Worm (Caenorhabditis elegans): ENCODE data around the gene F14H8.4.

F14H8.4 gene

ce11 chrV:15023544-15023943 is at the start of gene F14H8.4:
TSS of gene F14H8.4 (plus strand) at chrV:15023844.
- TF ChIP-seq snpc-4 (tag; optimal IDR thresholded peaks at IDR 0.05), result no peak
- no peak for TF ChIP-seq ztf-11 (tag; optimal IDR thresholded peaks at IDR 0.05)
- TF ChIP-seq nhr-23 (tag; optimal IDR thresholded peaks at IDR 0.05), result no peak
- TF ChIP-seq unc-39 (tag; optimal IDR thresholded peaks at IDR 0.05), result no peak
- TF ChIP-seq mdl-1 (tag; optimal IDR thresholded peaks at IDR 0.05), result no peak
- no peak for TF ChIP-seq C34F6.9 (tag; optimal IDR thresholded peaks at IDR 0.05)
- TF ChIP-seq ztf-4 (tag; optimal IDR thresholded peaks at IDR 0.05), result no peak
- TF ChIP-seq crh-2 (tag; optimal IDR thresholded peaks at IDR 0.05), result no peak
- TF ChIP-seq lin-11 (tag; optimal IDR thresholded peaks at IDR 0.05), result no peak
- TF ChIP-seq egl-27 (tag; optimal IDR thresholded peaks at IDR 0.05), result no peak
- no peak for TF ChIP-seq ceh-16 (tag; optimal IDR thresholded peaks at IDR 0.05)

DNA sequence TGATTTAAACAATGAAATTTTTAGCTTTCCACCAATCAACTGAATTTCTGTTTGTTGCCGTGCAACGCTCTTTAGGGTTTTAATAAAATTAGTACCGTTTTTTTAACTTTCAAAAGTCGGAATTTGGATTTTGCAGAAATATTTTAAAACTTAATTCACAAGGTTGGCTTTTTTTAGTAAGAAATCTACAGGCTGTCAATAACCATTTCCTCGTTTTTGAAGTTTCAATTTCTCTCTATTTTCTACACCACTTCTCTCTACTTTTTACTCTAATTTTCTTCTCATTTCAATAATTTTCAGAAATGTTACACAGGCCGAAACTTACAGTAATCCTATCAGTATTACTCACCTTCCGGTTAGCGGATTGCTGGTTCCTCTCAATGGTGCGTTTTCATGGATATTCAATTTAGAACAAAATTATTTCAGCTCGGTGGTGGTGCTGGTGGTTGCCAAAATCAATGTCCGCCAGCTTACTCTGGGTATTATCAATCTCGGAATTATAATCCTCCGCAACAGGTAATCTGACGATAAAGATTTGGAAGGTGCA is 45.4 kb upstream of the F14H8.4 start, which contains the start of the genes grd-12 and F02D8.1:
Gene grd-12, plus strand, starts transcription at position 301 of the 547 bp plus-strand sequence.
Gene F02D8.1, minus strand, starts transcription at position 497 of the 547 bp plus-strand sequence.
- TF ChIP-seq snpc-4 (tag; optimal IDR thresholded peaks at IDR 0.05) (no peak), Y55F3AM.14 (GFP tag; optimal IDR thresholded peaks at IDR 0.05) (no peak), ama-1 (optimal IDR thresholded peaks at IDR 0.05) (no peak), sem-4 (tag; optimal IDR thresholded peaks at IDR 0.05) (no peak)

DNA sequence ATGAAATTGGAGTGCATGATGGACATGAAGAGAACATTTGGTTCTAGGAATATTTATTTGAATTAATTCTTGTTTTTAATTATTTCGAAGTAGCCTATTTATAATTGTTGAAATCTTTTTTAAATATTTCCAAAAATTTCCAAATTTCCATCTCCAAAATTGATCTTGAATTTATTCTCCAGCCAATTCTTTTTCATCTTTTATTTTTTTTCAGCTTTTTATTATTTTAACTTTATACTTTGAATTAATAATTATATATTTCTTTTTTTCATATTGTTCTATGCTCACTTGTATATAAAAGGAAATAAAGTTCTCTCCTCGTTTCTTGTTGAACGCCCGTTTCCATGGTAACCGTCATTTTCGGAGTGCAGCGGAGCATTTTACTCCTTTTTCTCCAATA is 43.7 kb upstream of the F14H8.4 start, which contains the start of gene xbx-1:
Gene xbx-1, plus strand, starts transcription at position 301 of the 400 bp plus-strand sequence.
- no peak for TF ChIP-seq nhr-10 (tag; optimal IDR thresholded peaks at IDR 0.05)
- TF ChIP-seq lin-39 (tag; optimal IDR thresholded peaks at IDR 0.05), result no peak
- TF ChIP-seq ztf-11 (tag; optimal IDR thresholded peaks at IDR 0.05), result no peak
- TF ChIP-seq ztf-1 (GFP tag; conservative IDR thresholded peaks at IDR 0.05), result no peak
- TF ChIP-seq nhr-129 (tag; optimal IDR thresholded peaks at IDR 0.05), result no peak
- no peak for TF ChIP-seq ZK546.5 (tag; optimal IDR thresholded peaks at IDR 0.05)
- TF ChIP-seq snpc-4 (tag; optimal IDR thresholded peaks at IDR 0.05), result no peak
- no peak for TF ChIP-seq crh-2 (tag; optimal IDR thresholded peaks at IDR 0.05)
- no peak for TF ChIP-seq R02D3.7 (tag; optimal IDR thresholded peaks at IDR 0.05)
- no peak for TF ChIP-seq aly-2 (tag; optimal IDR thresholded peaks at IDR 0.05)
- no peak for TF ChIP-seq mbf-1 (tag; optimal IDR thresholded peaks at IDR 0.05)
- TF ChIP-seq nhr-6 (tag; optimal IDR thresholded peaks at IDR 0.05), result no peak
- no peak for TF ChIP-seq skn-1 (tag; optimal IDR thresholded peaks at IDR 0.05)
- no peak for TF ChIP-seq gmeb-1 (tag; optimal IDR thresholded peaks at IDR 0.05)
- no peak for TF ChIP-seq sem-4 (tag; optimal IDR thresholded peaks at IDR 0.05)
- TF ChIP-seq F13H6.1 (tag; optimal IDR thresholded peaks at IDR 0.05), result no peak
- no peak for TF ChIP-seq ceh-82 (tag; optimal IDR thresholded peaks at IDR 0.05)
- TF ChIP-seq unc-39 (tag; optimal IDR thresholded peaks at IDR 0.05), result no peak

- no peak for TF ChIP-seq lin-11 (tag; optimal IDR thresholded peaks at IDR 0.05)
- no peak for TF ChIP-seq nhr-21 (tag; optimal IDR thresholded peaks at IDR 0.05)
- TF ChIP-seq sma-9 (GFP tag; optimal IDR thresholded peaks at IDR 0.05), result no peak
- TF ChIP-seq sma-9 (tag; optimal IDR thresholded peaks at IDR 0.05), result no peak
- no peak for TF ChIP-seq elt-3 (tag; optimal IDR thresholded peaks at IDR 0.05)
- TF ChIP-seq crh-2 (tag; optimal IDR thresholded peaks at IDR 0.05), result no peak
- peak; percentile 4 for TF ChIP-seq C34F6.9 (tag; optimal IDR thresholded peaks at IDR 0.05)
Observed at ce11 chrV:14984593-14984992, 39.1 kb upstream of the F14H8.4 start, which contains the start of gene F02D8.4. TSS of gene F02D8.4 (plus strand) at chrV:14984893.

DNA sequence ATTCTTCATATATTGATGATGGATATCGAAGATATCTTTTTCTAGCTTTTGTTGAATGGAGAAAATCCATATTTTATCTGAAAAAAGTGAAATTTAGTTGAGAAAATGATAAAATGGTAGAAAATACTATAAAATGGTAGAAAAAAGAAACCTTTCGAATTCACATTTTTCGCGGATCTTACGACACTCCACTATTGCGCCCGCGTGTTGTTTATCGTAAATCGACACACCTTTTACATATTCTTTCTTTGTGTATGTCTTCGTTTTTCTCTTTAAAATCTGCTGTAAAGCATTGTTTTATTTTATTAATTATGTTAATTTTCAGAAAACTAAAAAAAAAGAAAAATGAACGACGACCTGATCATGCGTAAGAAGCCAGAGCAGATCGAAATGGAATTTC is 32.8 kb upstream of the F14H8.4 start, which contains the start of the genes cdt-2 and T01C3.2:
Gene cdt-2, minus strand, starts transcription at position 284 of the 400 bp plus-strand sequence.
Gene T01C3.2, plus strand, starts transcription at position 326 of the 400 bp plus-strand sequence.
- TF ChIP-seq snpc-4 (tag; optimal IDR thresholded peaks at IDR 0.05) (no peak), nhr-10 (tag; optimal IDR thresholded peaks at IDR 0.05) (no peak), ztf-4 (tag; optimal IDR thresholded peaks at IDR 0.05) (no peak), nhr-11 (tag; optimal IDR thresholded peaks at IDR 0.05) (no peak), unc-55 (GFP tag; optimal IDR thresholded peaks at IDR 0.05) (peak; percentile 69), dmd-4 (tag; optimal IDR thresholded peaks at IDR 0.05) (no peak), nhr-129 (tag; optimal IDR thresholded peaks at IDR 0.05) (peak; percentile 12), aly-2 (tag; optimal IDR thresholded peaks at IDR 0.05) (no peak), Y55F3AM.14 (GFP tag; optimal IDR thresholded peaks at IDR 0.05) (no peak), mdl-1 (tag; optimal IDR thresholded peaks at IDR 0.05) (no peak), lsy-2 (tag; optimal IDR thresholded peaks at IDR 0.05) (peak in 1 of 2 experiments; percentile 67), sem-4 (tag; optimal IDR thresholded peaks at IDR 0.05) (no peak), skn-1 (tag; optimal IDR thresholded peaks at IDR 0.05) (no peak), nhr-25 (tag; optimal IDR thresholded peaks at IDR 0.05) (peak; percentile 6), nhr-237 (tag; optimal IDR thresholded peaks at IDR 0.05) (no peak), R02D3.7 (tag; optimal IDR thresholded peaks at IDR 0.05) (peak; percentile 84), crh-2 (tag; optimal IDR thresholded peaks at IDR 0.05) (peak; percentile 13), F13H6.1 (tag; optimal IDR thresholded peaks at IDR 0.05) (no peak), gmeb-1 (tag; optimal IDR thresholded peaks at IDR 0.05) (peak; percentile 82), sma-9 (GFP tag; optimal IDR thresholded peaks at IDR 0.05) (peak; percentile 21), sma-9 (tag; optimal IDR thresholded peaks at IDR 0.05) (no peak)
